Worm (Caenorhabditis elegans) whole organism, L4 larva: Measurements from ENCODE around the gene srg-10.
A peak's percentile ranks its signal among the peaks of the same experiment; 100 is the strongest.

Source experiments
- D1046.2 ChIP-seq: fragments of 200-800 bp; sonication (Bioruptor generic); IDR thresholded peaks from 2 replicates; pipeline ENCODE4 v1.3.6; 2022; ENCODE audit warnings: missing genetic modification characterization, missing compliant biosample characterization
- F26F4.8 ChIP-seq: fragments of 200-800 bp; sonication (Bioruptor generic); conservative IDR thresholded peaks from 2 replicates; pipeline ENCODE4 v1.3.6; 2022; ENCODE audit warnings: missing genetic modification characterization, missing compliant biosample characterization
- F37D6.2 ChIP-seq: sonication (generic microtip); optimal IDR thresholded peaks from 2 replicates; lab custom pipeline; 2016; ENCODE audit warnings: mild to moderate bottlenecking, missing genetic modification characterization, missing compliant biosample characterization
- R02D3.7 ChIP-seq: fragments of 150-350 bp; sonication (generic microtip); optimal IDR thresholded peaks from 3 replicates; lab custom pipeline; 2014; ENCODE audit warnings: missing biosample characterization, missing genetic modification characterization
- T26A8.4 ChIP-seq: fragments of 200-800 bp; sonication (Bioruptor generic); IDR thresholded peaks from 2 replicates; pipeline ENCODE4 v1.3.6; 2022; ENCODE audit warnings: missing genetic modification characterization, missing compliant biosample characterization
- aha-1 ChIP-seq: fragments of 150-350 bp; peaks from one replicate; lab custom pipeline; 2014; ENCODE audit warnings: missing biosample characterization, missing genetic modification characterization
- attf-4 ChIP-seq: sonication (generic microtip); optimal IDR thresholded peaks from 3 replicates; lab custom pipeline; 2017; ENCODE audit warnings: missing biosample characterization, missing genetic modification characterization
- ceh-20 ChIP-seq: fragments of 200-800 bp; sonication (Bioruptor generic); IDR thresholded peaks from 2 replicates; pipeline ENCODE4 v1.3.6; 2022; ENCODE audit warnings: missing genetic modification reagents, missing genetic modification characterization, missing compliant biosample characterization
- ceh-28 ChIP-seq: fragments of 150-350 bp; optimal IDR thresholded peaks from 2 replicates; lab custom pipeline; 2014; ENCODE audit warnings: missing biosample characterization, missing genetic modification reagents, missing genetic modification characterization
- ceh-44 ChIP-seq: fragments of 200-800 bp; sonication (Bioruptor generic); IDR thresholded peaks from 2 replicates; pipeline ENCODE4 v1.3.6; 2022; ENCODE audit warnings: missing genetic modification reagents, missing genetic modification characterization, missing compliant biosample characterization
- ceh-62 ChIP-seq: sonication (generic microtip); optimal IDR thresholded peaks from 2 replicates; lab custom pipeline; 2017; ENCODE audit warnings: missing biosample characterization, missing genetic modification characterization
- cey-2 ChIP-seq: sonication (generic microtip); optimal IDR thresholded peaks from 3 replicates; lab custom pipeline; 2017; ENCODE audit warnings: missing genetic modification characterization, mild to moderate bottlenecking, missing compliant biosample characterization, antibody characterized with exemption, borderline replicate concordance; ENCODE audit not compliant: insufficient read depth
- daf-12 ChIP-seq: fragments of 150-350 bp; optimal IDR thresholded peaks from 2 replicates; lab custom pipeline; 2014; ENCODE audit warnings: missing biosample characterization, missing genetic modification reagents, missing genetic modification characterization
- daf-16 ChIP-seq, 3 experiments: sonication (generic microtip); optimal IDR thresholded peaks; 2 replicates each; lab custom pipeline; 2016 to 2017; ENCODE audit warnings: missing genetic modification characterization in 3 of 3, missing genetic modification reagents in 3 of 3, mild to moderate bottlenecking in 2 of 3, missing compliant biosample characterization in 2 of 3, missing biosample characterization in 1 of 3, moderate library complexity in 1 of 3
- daf-19 ChIP-seq: fragments of 200-800 bp; sonication (Bioruptor generic); conservative IDR thresholded peaks from 2 replicates; pipeline ENCODE4 v1.3.6; 2022; ENCODE audit warnings: missing genetic modification characterization, missing compliant biosample characterization
- daf-8 ChIP-seq: fragments of 200-800 bp; sonication (Bioruptor generic); IDR thresholded peaks from 2 replicates; pipeline ENCODE4 v1.3.6; 2022; ENCODE audit warnings: missing genetic modification characterization, missing compliant biosample characterization
- dmd-9 ChIP-seq: fragments of 200-800 bp; sonication (Bioruptor generic); IDR thresholded peaks from 2 replicates; pipeline ENCODE4 v1.3.6; 2022; ENCODE audit warnings: missing genetic modification reagents, missing genetic modification characterization, missing compliant biosample characterization
- dpl-1 ChIP-seq: fragments of 150-350 bp; optimal IDR thresholded peaks from 2 replicates; lab custom pipeline; 2014; ENCODE audit warnings: missing biosample characterization, missing genetic modification reagents, missing genetic modification characterization
- duxl-1 ChIP-seq: sonication (generic microtip); optimal IDR thresholded peaks from 2 replicates; lab custom pipeline; 2016; ENCODE audit warnings: mild to moderate bottlenecking, missing genetic modification characterization, moderate library complexity, missing compliant biosample characterization; ENCODE audit not compliant: poor library complexity
- dve-1 ChIP-seq: sonication (generic microtip); optimal IDR thresholded peaks from 2 replicates; lab custom pipeline; 2017; ENCODE audit warnings: antibody characterized with exemption, mild to moderate bottlenecking, missing genetic modification characterization, missing compliant biosample characterization; ENCODE audit not compliant: insufficient read depth
- egl-43 ChIP-seq: fragments of 200-800 bp; sonication (Bioruptor generic); IDR thresholded peaks from 2 replicates; pipeline ENCODE4 v1.3.6; 2022; ENCODE audit warnings: missing genetic modification reagents, missing genetic modification characterization, missing compliant biosample characterization
- fkh-10 ChIP-seq: fragments of 150-350 bp; optimal IDR thresholded peaks from 2 replicates; lab custom pipeline; 2014; ENCODE audit warnings: missing biosample characterization, missing genetic modification reagents, missing genetic modification characterization
- fos-1 ChIP-seq: fragments of 150-350 bp; optimal IDR thresholded peaks from 2 replicates; lab custom pipeline; 2014; ENCODE audit warnings: missing biosample characterization, missing genetic modification characterization
- hif-1 ChIP-seq, 2 experiments: sonication (generic microtip); optimal IDR thresholded peaks; 2 replicates each; lab custom pipeline; 2016 to 2017; ENCODE audit warnings: missing compliant biosample characterization in 2 of 2, missing genetic modification characterization in 2 of 2, missing genetic modification reagents in 2 of 2, missing genotype in 2 of 2, mild to moderate bottlenecking in 1 of 2
- hlh-11 ChIP-seq: fragments of 200-800 bp; sonication (Bioruptor generic); optimal IDR thresholded peaks from 2 replicates; lab custom pipeline; 2018; ENCODE audit warnings: mild to moderate bottlenecking, missing genetic modification characterization, missing compliant biosample characterization
- hlh-30 ChIP-seq: sonication (generic microtip); optimal IDR thresholded peaks from 2 replicates; lab custom pipeline; 2017; ENCODE audit warnings: antibody characterized with exemption, mild to moderate bottlenecking, missing genetic modification characterization, missing compliant biosample characterization; ENCODE audit not compliant: insufficient read depth
- hmg-1.1 ChIP-seq: fragments of 200-800 bp; sonication (Bioruptor generic); IDR thresholded peaks from 2 replicates; pipeline ENCODE4 v1.3.6; 2022; ENCODE audit warnings: missing genetic modification reagents, missing genetic modification characterization, missing compliant biosample characterization
- lin-1 ChIP-seq: fragments of 200-800 bp; sonication (Bioruptor generic); IDR thresholded peaks from 2 replicates; pipeline ENCODE4 v1.3.6; 2022; ENCODE audit warnings: missing genetic modification reagents, missing genetic modification characterization, missing compliant biosample characterization
- lir-3 ChIP-seq: sonication (generic microtip); optimal IDR thresholded peaks from 2 replicates; lab custom pipeline; 2016; ENCODE audit warnings: mild to moderate bottlenecking, missing genetic modification characterization, missing compliant biosample characterization
- madf-9 ChIP-seq: fragments of 200-800 bp; sonication (Bioruptor generic); conservative IDR thresholded peaks from 2 replicates; pipeline ENCODE4 v1.3.6; 2022; ENCODE audit warnings: missing genetic modification reagents, missing genetic modification characterization, missing compliant biosample characterization
- nhr-10 ChIP-seq: fragments of 150-350 bp; optimal IDR thresholded peaks from 2 replicates; lab custom pipeline; 2014; ENCODE audit warnings: missing biosample characterization, missing genetic modification characterization
- nhr-102 ChIP-seq: sonication (generic microtip); optimal IDR thresholded peaks from 2 replicates; lab custom pipeline; 2016; ENCODE audit warnings: mild to moderate bottlenecking, missing genetic modification characterization, moderate library complexity, missing compliant biosample characterization
- nhr-11 ChIP-seq: fragments of 150-350 bp; optimal IDR thresholded peaks from 2 replicates; lab custom pipeline; 2014; ENCODE audit warnings: missing biosample characterization, missing genetic modification characterization
- nhr-111 ChIP-seq: fragments of 200-800 bp; sonication (Bioruptor generic); optimal IDR thresholded peaks from 2 replicates; lab custom pipeline; 2018; ENCODE audit warnings: mild to moderate bottlenecking, missing genetic modification characterization, missing compliant biosample characterization
- nhr-41 ChIP-seq: fragments of 200-800 bp; sonication (Bioruptor generic); IDR thresholded peaks from 2 replicates; pipeline ENCODE4 v1.3.6; 2022; ENCODE audit warnings: missing genetic modification reagents, missing genetic modification characterization, missing compliant biosample characterization
- nhr-48 ChIP-seq: sonication (generic microtip); optimal IDR thresholded peaks from 2 replicates; lab custom pipeline; 2016; ENCODE audit warnings: mild to moderate bottlenecking, missing genetic modification characterization, missing compliant biosample characterization
- nhr-6 ChIP-seq: fragments of 150-350 bp; optimal IDR thresholded peaks from 2 replicates; lab custom pipeline; 2014; ENCODE audit warnings: missing biosample characterization, missing genetic modification characterization
- nhr-76 ChIP-seq: fragments of 150-350 bp; optimal IDR thresholded peaks from 2 replicates; lab custom pipeline; 2014; ENCODE audit warnings: missing biosample characterization, missing genetic modification characterization
- pha-4 ChIP-seq, 2 experiments: fragments of 150-350 bp in 1 of 2; fragments of 200-800 bp in 1 of 2; sonication (Bioruptor generic) in 1 of 2; IDR thresholded peaks in 1 of 2; optimal IDR thresholded peaks in 1 of 2; 2 replicates each; pipeline versions ENCODE4 v1.3.6 to Lab custom; 2014 to 2022; ENCODE audit warnings: missing genetic modification characterization in 2 of 2, missing genetic modification reagents in 2 of 2, missing biosample characterization in 1 of 2, missing compliant biosample characterization in 1 of 2
- pqm-1 ChIP-seq: sonication (generic microtip); optimal IDR thresholded peaks from 2 replicates; lab custom pipeline; 2017; ENCODE audit warnings: missing biosample characterization, missing genetic modification characterization
- rbr-2 ChIP-seq: sonication (generic microtip); optimal IDR thresholded peaks from 2 replicates; lab custom pipeline; 2016; ENCODE audit warnings: missing genotype, missing genetic modification characterization, missing compliant biosample characterization
- sdz-12 ChIP-seq: fragments of 200-800 bp; sonication (Bioruptor generic); optimal IDR thresholded peaks from 2 replicates; lab custom pipeline; 2018; ENCODE audit warnings: mild to moderate bottlenecking, missing genetic modification characterization, missing compliant biosample characterization
- set-16 ChIP-seq: fragments of 200-800 bp; sonication (Bioruptor generic); IDR thresholded peaks from 2 replicates; pipeline ENCODE4 v1.3.6; 2022; ENCODE audit warnings: missing genetic modification reagents, missing genetic modification characterization, missing compliant biosample characterization
- skn-1 ChIP-seq: fragments of 150-350 bp; optimal IDR thresholded peaks from 2 replicates; lab custom pipeline; 2014; ENCODE audit warnings: missing biosample characterization, missing genetic modification characterization
- snpc-4 ChIP-seq: fragments of 150-350 bp; optimal IDR thresholded peaks from 2 replicates; lab custom pipeline; 2014; ENCODE audit warnings: missing biosample characterization, missing genetic modification characterization
- spr-3 ChIP-seq: fragments of 200-800 bp; sonication (Bioruptor generic); optimal IDR thresholded peaks from 2 replicates; lab custom pipeline; 2018; ENCODE audit warnings: mild to moderate bottlenecking, missing genetic modification characterization, missing compliant biosample characterization
- vab-7 ChIP-seq: fragments of 200-800 bp; sonication (Bioruptor generic); IDR thresholded peaks from 2 replicates; pipeline ENCODE4 v1.3.6; 2022; ENCODE audit warnings: missing genetic modification reagents, missing genetic modification characterization, missing compliant biosample characterization
- zag-1 ChIP-seq: fragments of 150-350 bp; optimal IDR thresholded peaks from 2 replicates; lab custom pipeline; 2014; ENCODE audit warnings: missing biosample characterization, missing genetic modification characterization
- zfp-2 ChIP-seq: sonication (generic microtip); optimal IDR thresholded peaks from 2 replicates; lab custom pipeline; 2016; ENCODE audit warnings: mild to moderate bottlenecking, missing genetic modification characterization, missing compliant biosample characterization
- zip-2 ChIP-seq: fragments of 150-350 bp; optimal IDR thresholded peaks from 2 replicates; lab custom pipeline; 2014; ENCODE audit warnings: missing biosample characterization, missing genetic modification characterization

The srg-10 gene

DNA sequence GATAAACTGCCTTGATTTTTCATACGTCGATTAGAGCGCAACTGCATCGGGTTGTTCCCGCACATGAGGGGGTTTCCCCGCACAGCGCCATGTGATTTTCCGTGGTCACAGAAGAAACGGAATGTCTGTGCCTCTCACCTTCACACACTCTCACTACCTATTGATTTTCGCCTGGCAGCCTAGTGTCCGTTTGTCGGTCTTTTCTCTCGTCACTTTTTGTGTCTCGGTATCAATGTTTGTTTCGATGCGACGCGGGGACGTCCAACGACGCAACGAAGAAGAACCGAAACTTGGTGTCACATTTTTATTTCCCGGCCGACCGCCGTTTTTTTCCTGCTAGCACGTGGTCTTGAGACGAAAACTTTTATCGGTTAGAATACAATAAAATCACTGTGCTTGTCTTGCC is 28.2 kb upstream of the srg-10 start (continued):
- TF ChIP-seq rbr-2 (peak; percentile 94), zag-1 (tag; lab: Kevin White, UChicago) (no peak), T26A8.4 (GFP tag; lab: Robert Waterston, UW) (peak; percentile 83), nhr-6 (tag; lab: Kevin White, UChicago) (peak; percentile 93), ceh-62 (tag; lab: Kevin White, UChicago) (no peak), hif-1 (tag; optimal IDR thresholded peaks at IDR 0.05; lab: Kevin White, UChicago) (peak; percentile 81 to 98), dmd-9 (GFP tag; lab: Robert Waterston, UW) (peak; percentile 47; the same call in 1 of the 2 replicates), spr-3 (GFP tag; lab: Kevin White, UChicago) (no peak), hlh-30 (tag; lab: Kevin White, UChicago) (peak; percentile 99), hlh-11 (tag; lab: Kevin White, UChicago) (peak; percentile 100), zip-2 (tag; lab: Kevin White, UChicago) (peak; percentile 44), nhr-111 (GFP tag; lab: Kevin White, UChicago) (no peak), lin-1 (GFP tag; lab: Robert Waterston, UW) (peak; percentile 88), nhr-76 (tag; lab: Kevin White, UChicago) (peak; percentile 53), ceh-28 (tag; lab: Kevin White, UChicago) (peak; percentile 72), R02D3.7 (tag; lab: Kevin White, UChicago) (no peak), duxl-1 (peak; percentile 50), nhr-10 (tag; lab: Kevin White, UChicago) (peak; percentile 86), madf-9 (GFP tag; lab: Robert Waterston, UW) (peak; percentile 87), snpc-4 (tag; lab: Kevin White, UChicago) (no peak), nhr-11 (tag; lab: Kevin White, UChicago) (peak; percentile 96), aha-1 (tag; lab: Kevin White, UChicago) (peak; percentile 99), egl-43 (GFP tag; lab: Robert Waterston, UW) (no peak), daf-19 (GFP tag; lab: Robert Waterston, UW) (0 out of 2 replicates have a peak, but pooled peaks have one; percentile 39), fkh-10 (GFP tag; lab: Kevin White, UChicago) (peak; percentile 57), F26F4.8 (GFP tag; lab: Robert Waterston, UW) (no peak), nhr-48 (peak; percentile 97), cey-2 (peak; percentile 16), hmg-1.1 (GFP tag; lab: Robert Waterston, UW) (peak; percentile 86), sdz-12 (no peak), daf-8 (GFP tag; lab: Robert Waterston, UW) (no peak), attf-4 (tag; lab: Kevin White, UChicago) (no peak), dpl-1 (GFP tag; lab: Kevin White, UChicago) (peak; percentile 80), dve-1 (tag; lab: Kevin White, UChicago) (peak; percentile 96), zfp-2 (tag; lab: Kevin White, UChicago) (peak; percentile 48), ceh-44 (GFP tag; lab: Robert Waterston, UW) (peak; percentile 15; the same call in 1 of the 2 replicates), F37D6.2 (peak; percentile 77), nhr-41 (GFP tag; lab: Robert Waterston, UW) (0 out of 2 replicates have a peak, but pooled peaks have one; percentile 71), D1046.2 (GFP tag; lab: Robert Waterston, UW) (no peak), nhr-102 (tag; lab: Kevin White, UChicago) (peak; percentile 93), vab-7 (peak; percentile 39), pqm-1 (tag; lab: Kevin White, UChicago) (peak; percentile 39), ceh-20 (GFP tag; lab: Robert Waterston, UW) (peak; percentile 89), daf-16 (GFP tag; optimal IDR thresholded peaks at IDR 0.05; lab: Kevin White, UChicago) (peak; percentile 54 to 75), daf-16 (tag; optimal IDR thresholded peaks at IDR 0.05; lab: Kevin White, UChicago) (peak; percentile 77), skn-1 (no peak), pha-4 (GFP tag; IDR thresholded peaks at IDR 0.05; lab: Robert Waterston, UW) (peak; percentile 75), pha-4 (tag; optimal IDR thresholded peaks at IDR 0.05; lab: Kevin White, UChicago) (peak; percentile 21), daf-12 (tag; lab: Kevin White, UChicago) (no peak), fos-1 (tag; lab: Kevin White, UChicago) (no peak), set-16 (peak; percentile 80), lir-3 (tag; lab: Kevin White, UChicago) (peak; percentile 33)
